Fruit fly (Drosophila melanogaster): ENCODE measurements around the gene NPFR.

Gene NPFR

dm6 chr3R:6170737-6171136 lies 16.4 kb upstream of the NPFR start (continued):
- TF ChIP-seq CG4617 (GFP tag; optimal IDR thresholded peaks at IDR 0.05; ENCODE audit: borderline replicate concordance) (no peak), CG16815 (GFP tag; optimal IDR thresholded peaks at IDR 0.05) (no peak), CG15269 (tag; optimal IDR thresholded peaks at IDR 0.05) (no peak), trem (tag; optimal IDR thresholded peaks at IDR 0.05) (no peak), Mes4 (GFP tag; optimal IDR thresholded peaks at IDR 0.05) (no peak), CTCF (GFP tag; optimal IDR thresholded peaks at IDR 0.05) (peak; percentile 96), ase (GFP tag; IDR thresholded peaks at IDR 0.05) (no peak), CG1647 (GFP tag; optimal IDR thresholded peaks at IDR 0.05) (no peak), Dip2 (GFP tag; IDR thresholded peaks at IDR 0.05) (peak; percentile 53), CG30431 (GFP tag; optimal IDR thresholded peaks at IDR 0.05) (no peak), CG33557 (GFP tag; optimal IDR thresholded peaks at IDR 0.05) (no peak), luna (GFP tag; optimal IDR thresholded peaks at IDR 0.05) (no peak), Elba2 (GFP tag; optimal IDR thresholded peaks at IDR 0.05) (no peak), HmgD (GFP tag; optimal IDR thresholded peaks at IDR 0.05) (no peak), CG8359 (GFP tag; optimal IDR thresholded peaks at IDR 0.05; ENCODE audit: borderline replicate concordance) (no peak), fd64A (GFP tag; optimal IDR thresholded peaks at IDR 0.05) (no peak), Atf-2 (GFP tag; optimal IDR thresholded peaks at IDR 0.05) (no peak), chm (GFP tag; IDR thresholded peaks at IDR 0.05) (no peak), CG13287 (GFP tag; IDR thresholded peaks at IDR 0.05; ENCODE audit: partially characterized antibody) (peak; percentile 48; the same call in 1 of the 2 replicates), shn (GFP tag; optimal IDR thresholded peaks at IDR 0.05) (no peak), croc (GFP tag; conservative IDR thresholded peaks at IDR 0.05) (no peak), zfh1 (GFP tag; IDR thresholded peaks at IDR 0.05) (peak; percentile 39; the same call in 2 of the 3 replicates), phol (tag; optimal IDR thresholded peaks at IDR 0.05) (peak; percentile 14), CG13624 (GFP tag; optimal IDR thresholded peaks at IDR 0.05) (peak; percentile 5), HLHmδ (GFP tag; optimal IDR thresholded peaks at IDR 0.05) (no peak), vfl (GFP tag; optimal IDR thresholded peaks at IDR 0.05) (no peak), Rx (GFP tag; IDR thresholded peaks at IDR 0.05) (no peak), Fer1 (GFP tag; optimal IDR thresholded peaks at IDR 0.05) (no peak), CG12219 (GFP tag; optimal IDR thresholded peaks at IDR 0.05) (no peak), CG31441 (GFP tag; IDR thresholded peaks at IDR 0.05) (no peak), CG18619 (GFP tag; optimal IDR thresholded peaks at IDR 0.05) (no peak), hth (optimal IDR thresholded peaks at IDR 0.05) (no peak), CG12104 (GFP tag; optimal IDR thresholded peaks at IDR 0.05) (no peak), Dip3 (GFP tag; optimal IDR thresholded peaks at IDR 0.05) (peak; percentile 23), CG17385 (GFP tag; optimal IDR thresholded peaks at IDR 0.05) (no peak), CG4282 (GFP tag; optimal IDR thresholded peaks at IDR 0.05) (no peak), CG15696 (tag; optimal IDR thresholded peaks at IDR 0.05) (peak; percentile 28), dysf (GFP tag; IDR thresholded peaks at IDR 0.05) (no peak), sqz (GFP tag; optimal IDR thresholded peaks at IDR 0.05) (no peak), CG6254 (GFP tag; optimal IDR thresholded peaks at IDR 0.05) (no peak), sisA (GFP tag; IDR thresholded peaks at IDR 0.05) (peak; percentile 33; the same call in 1 of the 2 replicates), Bgb (GFP tag; IDR thresholded peaks at IDR 0.05; ENCODE audit: partially characterized antibody) (peak; percentile 86), tll (GFP tag; optimal IDR thresholded peaks at IDR 0.05) (no peak), vvl (GFP tag; IDR thresholded peaks at IDR 0.05) (peak; percentile 26), Nf-YC (tag; optimal IDR thresholded peaks at IDR 0.05) (no peak), lmd (GFP tag; IDR thresholded peaks at IDR 0.05) (no peak; the same call in 1 of the 2 replicates), cg (GFP tag; optimal IDR thresholded peaks at IDR 0.05) (no peak), dm (GFP tag; optimal IDR thresholded peaks at IDR 0.05) (no peak), Sin3A (optimal IDR thresholded peaks at IDR 0.05) (no peak), CG31224 (GFP tag; IDR thresholded peaks at IDR 0.05) (no peak), E2f1 (GFP tag; IDR thresholded peaks at IDR 0.05) (no peak), gt (GFP tag; IDR thresholded peaks at IDR 0.05) (no peak), crol (GFP tag; IDR thresholded peaks at IDR 0.05) (no peak)

Measured in whole organism, embryonic.